Worm (Caenorhabditis elegans): ENCODE results near the gene gst-8.
A peak's percentile ranks its signal among the peaks of the same experiment; 100 is the strongest.

- TF ChIP-seq aha-1 (tag; optimal IDR thresholded peaks at IDR 0.05) (no peak), irx-1 (tag; optimal IDR thresholded peaks at IDR 0.05) (no peak), unc-130 (tag; optimal IDR thresholded peaks at IDR 0.05) (no peak), ama-1 (optimal IDR thresholded peaks at IDR 0.05) (peak; percentile 77), fkh-10 (GFP tag; optimal IDR thresholded peaks at IDR 0.05) (no peak), lin-13 (GFP tag; optimal IDR thresholded peaks at IDR 0.05) (no peak), nhr-11 (tag; optimal IDR thresholded peaks at IDR 0.05) (no peak), tbx-2 (tag; optimal IDR thresholded peaks at IDR 0.05) (no peak), fos-1 (tag; optimal IDR thresholded peaks at IDR 0.05) (no peak), mep-1 (tag; optimal IDR thresholded peaks at IDR 0.05) (peak; percentile 38), nhr-28 (tag; optimal IDR thresholded peaks at IDR 0.05) (no peak), egl-13 (tag; optimal IDR thresholded peaks at IDR 0.05) (no peak)
Observed at ce11 chrII:4891012-4891775, 7.7 kb downstream of the gst-8 start, which contains the start of gene gst-9.

Measured in whole organism, L1 larva.